Fruit fly (Drosophila melanogaster): ENCODE measurements around the gene CG9917.

CG9917 gene

DNA sequence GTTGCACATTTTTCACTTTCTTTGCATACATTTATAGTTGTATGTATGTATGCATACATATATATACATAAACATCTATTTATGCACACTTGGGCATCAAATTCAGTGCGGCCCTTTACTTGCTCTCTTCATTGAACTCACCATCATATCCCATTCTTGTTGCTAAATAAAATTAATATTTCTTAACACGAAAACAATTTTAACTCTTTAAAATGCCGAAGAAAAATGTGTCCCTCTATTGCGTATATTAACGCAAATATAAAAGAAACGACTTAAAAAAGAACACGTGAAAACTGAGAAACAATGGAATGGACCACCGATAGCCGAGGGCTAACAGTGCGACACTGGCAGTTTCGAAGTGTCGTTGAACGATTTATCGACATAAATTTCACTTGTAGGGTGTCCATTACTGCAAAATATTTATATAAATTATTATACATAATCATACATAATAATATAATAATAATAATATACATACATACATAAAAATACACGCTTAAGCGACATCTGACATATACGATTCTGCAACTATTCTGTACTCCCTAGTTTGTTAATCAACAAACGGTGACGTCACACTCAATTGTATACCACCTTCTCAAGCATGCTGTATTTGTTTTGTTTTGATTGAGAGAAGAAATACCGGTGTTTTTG, 35.8 kb upstream of the CG9917 start, which contains the start of the genes U2af50 and PIG-Q (continued):
- TF ChIP-seq eve (GFP tag; optimal IDR thresholded peaks at IDR 0.05) (no peak), tup (GFP tag; optimal IDR thresholded peaks at IDR 0.05) (peak; percentile 9), CG14050 (GFP tag; IDR thresholded peaks at IDR 0.05) (no peak; the same call in 1 of the 3 replicates), CG4854 (GFP tag; optimal IDR thresholded peaks at IDR 0.05) (peak; percentile 52), chinmo (GFP tag; IDR thresholded peaks at IDR 0.05; ENCODE audit: partially characterized antibody) (no peak), CG34376 (GFP tag; optimal IDR thresholded peaks at IDR 0.05) (peak; percentile 77), stc (GFP tag; IDR thresholded peaks at IDR 0.05) (no peak; the same call in 1 of the 2 replicates), CG14014 (GFP tag; IDR thresholded peaks at IDR 0.05) (peak; percentile 92), fd64A (GFP tag; optimal IDR thresholded peaks at IDR 0.05) (no peak), Dbx (GFP tag; IDR thresholded peaks at IDR 0.05) (peak; percentile 94), bab2 (GFP tag; optimal IDR thresholded peaks at IDR 0.05) (peak; percentile 71), Dek (tag; optimal IDR thresholded peaks at IDR 0.05) (no peak), Side (GFP tag; optimal IDR thresholded peaks at IDR 0.05) (peak; percentile 23), sisA (GFP tag; IDR thresholded peaks at IDR 0.05) (peak; percentile 93; the same call in 1 of the 2 replicates), mld (GFP tag; IDR thresholded peaks at IDR 0.05; ENCODE audit: partially characterized antibody) (no peak)

DNA sequence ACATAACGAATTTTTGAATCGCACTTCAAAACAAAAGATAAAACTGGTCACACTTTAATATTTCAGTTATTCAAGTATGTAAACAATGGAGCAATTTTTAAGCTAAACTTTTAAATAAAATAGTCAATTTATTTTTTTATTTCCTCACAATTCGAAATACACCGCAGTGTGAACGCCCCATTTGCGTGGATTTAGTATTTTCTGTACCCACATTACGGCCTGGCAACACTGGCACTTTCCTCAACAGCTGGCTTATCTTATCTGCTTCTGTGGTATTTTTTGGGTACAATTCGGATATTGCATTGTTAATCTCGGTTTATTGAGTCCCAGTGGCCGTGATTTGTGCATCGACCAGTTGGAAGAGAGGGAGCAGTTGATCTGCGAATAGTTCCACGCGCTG, 27.0 kb upstream of the CG9917 start, which contains the start of gene sl:
Gene sl (plus strand): TSS at position 254 of the 400 bp plus-strand sequence.
- TF ChIP-seq Nf-YB (GFP tag; optimal IDR thresholded peaks at IDR 0.05) (no peak), CG17829 (tag; optimal IDR thresholded peaks at IDR 0.05) (peak; percentile 44), bab2 (GFP tag; optimal IDR thresholded peaks at IDR 0.05) (peak; percentile 41), Camta (GFP tag; optimal IDR thresholded peaks at IDR 0.05) (peak; percentile 32), lilli (GFP tag; optimal IDR thresholded peaks at IDR 0.05) (peak; percentile 47), Dref (GFP tag; IDR thresholded peaks at IDR 0.05) (0 out of 2 replicates have a peak, but pooled peaks have one; percentile 37), CG17328 (GFP tag; IDR thresholded peaks at IDR 0.05) (0 out of 2 replicates have a peak, but pooled peaks have one; percentile 19), Elba2 (GFP tag; optimal IDR thresholded peaks at IDR 0.05) (peak; percentile 40), Med (GFP tag) (peak; percentile 90), CG10267 (tag; optimal IDR thresholded peaks at IDR 0.05) (peak; percentile 38), D19B (GFP tag; optimal IDR thresholded peaks at IDR 0.05) (no peak), MBD-R2 (GFP tag; IDR thresholded peaks at IDR 0.05) (peak; percentile 81), Dp (GFP tag; optimal IDR thresholded peaks at IDR 0.05) (peak; percentile 7), ssp (GFP tag; IDR thresholded peaks at IDR 0.05) (peak; percentile 95), Bgb (GFP tag; IDR thresholded peaks at IDR 0.05; ENCODE audit: partially characterized antibody) (0 out of 2 replicates have a peak, but pooled peaks have one; percentile 36), cwo (GFP tag; optimal IDR thresholded peaks at IDR 0.05) (no peak), dysf (GFP tag; IDR thresholded peaks at IDR 0.05) (no peak), Ptx1 (GFP tag; IDR thresholded peaks at IDR 0.05) (peak; percentile 29; the same call in 1 of the 2 replicates), CG1233 (GFP tag; optimal IDR thresholded peaks at IDR 0.05) (no peak), chinmo (GFP tag; IDR thresholded peaks at IDR 0.05; ENCODE audit: partially characterized antibody) (0 out of 4 replicates have a peak, but pooled peaks have one; percentile 47), vvl (GFP tag; IDR thresholded peaks at IDR 0.05) (0 out of 2 replicates have a peak, but pooled peaks have one; percentile 15), z (GFP tag; IDR thresholded peaks at IDR 0.05) (no peak), E2f2 (GFP tag; IDR thresholded peaks at IDR 0.05) (0 out of 2 replicates have a peak, but pooled peaks have one; percentile 19), CG34422 (GFP tag; IDR thresholded peaks at IDR 0.05) (no peak), CG7928 (GFP tag; optimal IDR thresholded peaks at IDR 0.05) (no peak), CG17802 (tag; optimal IDR thresholded peaks at IDR 0.05) (peak; percentile 93), NC2β (GFP tag; optimal IDR thresholded peaks at IDR 0.05) (no peak), CG4424 (GFP tag; optimal IDR thresholded peaks at IDR 0.05) (no peak), gsb (GFP tag; IDR thresholded peaks at IDR 0.05) (no peak), gt (GFP tag; IDR thresholded peaks at IDR 0.05) (no peak), dati (GFP tag; IDR thresholded peaks at IDR 0.05) (no peak), CG7963 (GFP tag; IDR thresholded peaks at IDR 0.05; ENCODE audit: partially characterized antibody) (no peak), nmo (GFP tag; optimal IDR thresholded peaks at IDR 0.05) (peak; percentile 22), Ets65A (GFP tag) (peak; percentile 46), CG9727 (GFP tag; optimal IDR thresholded peaks at IDR 0.05) (no peak), CG31365 (tag; optimal IDR thresholded peaks at IDR 0.05) (no peak)
